Fruit fly (Drosophila melanogaster) whole organism, embryonic: ENCODE data around the gene CG5828.

Experiments used
- CG10654 ChIP-seq: fragments of 200-800 bp; sonication (Bioruptor generic); optimal IDR thresholded peaks from 2 replicates; lab custom pipeline; 2016; ENCODE audit warnings: missing biosample characterization, missing genetic modification characterization
- CG1233 ChIP-seq: fragments of 200-800 bp; sonication (Bioruptor generic); optimal IDR thresholded peaks from 4 replicates; lab custom pipeline; 2018; ENCODE audit warnings: missing biosample characterization, mild to moderate bottlenecking, missing genetic modification characterization
- CG13424 ChIP-seq: fragments of 200-800 bp; sonication (Bioruptor generic); optimal IDR thresholded peaks from 2 replicates; lab custom pipeline; 2019; ENCODE audit warnings: missing biosample characterization, mild to moderate bottlenecking, missing genetic modification characterization, moderate library complexity
- CG13775 ChIP-seq: fragments of 200-800 bp; sonication (Bioruptor generic); optimal IDR thresholded peaks from 3 replicates; lab custom pipeline; 2017; ENCODE audit warnings: missing biosample characterization, mild to moderate bottlenecking, missing genetic modification characterization
- CG13894 ChIP-seq: fragments of 200-800 bp; sonication (Bioruptor generic); optimal IDR thresholded peaks from 3 replicates; lab custom pipeline; 2018; ENCODE audit warnings: missing biosample characterization, mild to moderate bottlenecking, missing genetic modification characterization, moderate library complexity
- CG14710 ChIP-seq: fragments of 200-800 bp; sonication (Bioruptor generic); optimal IDR thresholded peaks from 3 replicates; lab custom pipeline; 2019; ENCODE audit warnings: missing biosample characterization, mild to moderate bottlenecking, missing genetic modification characterization, moderate library complexity
- CG14965 ChIP-seq: fragments of 200-800 bp; sonication (Bioruptor generic); optimal IDR thresholded peaks from 2 replicates; lab custom pipeline; 2016; ENCODE audit warnings: missing biosample characterization, missing genetic modification characterization, borderline replicate concordance
- CG17385 ChIP-seq: fragments of 200-800 bp; sonication (Bioruptor generic); optimal IDR thresholded peaks from 3 replicates; lab custom pipeline; 2018; ENCODE audit warnings: missing biosample characterization, mild to moderate bottlenecking, missing genetic modification characterization
- CG18764 ChIP-seq: fragments of 200-800 bp; sonication (Bioruptor generic); optimal IDR thresholded peaks from 3 replicates; lab custom pipeline; 2016; ENCODE audit warnings: missing biosample characterization, missing genetic modification characterization
- CG31365 ChIP-seq: fragments of 200-800 bp; sonication (Bioruptor generic); optimal IDR thresholded peaks from 2 replicates; lab custom pipeline; 2018; ENCODE audit warnings: missing biosample characterization, mild to moderate bottlenecking, missing genetic modification characterization
- CG3163 ChIP-seq: fragments of 200-800 bp; sonication (Bioruptor generic); optimal IDR thresholded peaks from 3 replicates; lab custom pipeline; 2016; ENCODE audit warnings: missing biosample characterization, missing genetic modification characterization
- CG3281 ChIP-seq: fragments of 200-800 bp; sonication (Bioruptor generic); optimal IDR thresholded peaks from 3 replicates; lab custom pipeline; 2017; ENCODE audit warnings: missing biosample characterization, mild to moderate bottlenecking, missing genetic modification characterization
- CG4328 ChIP-seq: fragments of 200-800 bp; sonication (Bioruptor generic); optimal IDR thresholded peaks from 3 replicates; lab custom pipeline; 2017; ENCODE audit warnings: missing biosample characterization, missing genetic modification reagents, missing genetic modification characterization
- CG4707 ChIP-seq: fragments of 200-800 bp; sonication (Bioruptor generic); optimal IDR thresholded peaks from 2 replicates; lab custom pipeline; 2018; ENCODE audit warnings: missing biosample characterization, mild to moderate bottlenecking, missing genetic modification characterization, moderate library complexity
- CG7556 ChIP-seq: fragments of 200-800 bp; sonication (Bioruptor generic); optimal IDR thresholded peaks from 2 replicates; lab custom pipeline; 2017; ENCODE audit warnings: missing biosample characterization, mild to moderate bottlenecking, missing genetic modification characterization
- CG8290 ChIP-seq, 3 experiments: fragments of 200-800 bp; sonication (Bioruptor generic); optimal IDR thresholded peaks; 2 replicates each; lab custom pipeline; 2016 to 2019; ENCODE audit warnings: missing biosample characterization in 3 of 3, missing genetic modification characterization in 3 of 3, mild to moderate bottlenecking in 2 of 3, moderate library complexity in 1 of 3
- CG8765 ChIP-seq: fragments of 200-800 bp; sonication (Bioruptor generic); IDR thresholded peaks from 2 replicates; pipeline ENCODE4 v1.3.6; 2022; ENCODE audit warnings: missing biosample characterization, missing genetic modification characterization
- CG9215 ChIP-seq: fragments of 200-800 bp; sonication (Bioruptor generic); IDR thresholded peaks from 2 replicates; pipeline ENCODE4 v1.3.6; 2022; ENCODE audit warnings: missing biosample characterization, missing genetic modification characterization
- CG9817 ChIP-seq: fragments of 200-800 bp; sonication (Bioruptor generic); optimal IDR thresholded peaks from 2 replicates; lab custom pipeline; 2018; ENCODE audit warnings: missing biosample characterization, mild to moderate bottlenecking, missing genetic modification characterization, moderate library complexity
- Camta ChIP-seq: fragments of 200-800 bp; sonication (Bioruptor generic); optimal IDR thresholded peaks from 2 replicates; lab custom pipeline; 2016; ENCODE audit warnings: missing biosample characterization, missing genetic modification characterization
- D ChIP-seq, 2 experiments: fragments of 200-800 bp in 1 of 2; fragments of >200 bp in 1 of 2; sonication (Bioruptor generic) in 1 of 2; optimal IDR thresholded peaks; 2 replicates in 1 of 2; 3 replicates in 1 of 2; lab custom pipeline; 2017; ENCODE audit warnings: mild to moderate bottlenecking in 1 of 2, missing biosample characterization in 1 of 2, missing genetic modification characterization in 1 of 2, missing genetic modification reagents in 1 of 2
- Deaf1 ChIP-seq: fragments of 200-800 bp; optimal IDR thresholded peaks from 3 replicates; lab custom pipeline; 2019; ENCODE audit warnings: missing biosample characterization, mild to moderate bottlenecking, missing genetic modification characterization, moderate library complexity
- Eip74EF ChIP-seq, 2 experiments: fragments of 200-800 bp in 1 of 2; fragments of >200 bp in 1 of 2; sonication (Bioruptor generic) in 1 of 2; optimal IDR thresholded peaks; 2 replicates each; lab custom pipeline; 2017 to 2019; ENCODE audit warnings: missing biosample characterization in 2 of 2, missing genetic modification characterization in 2 of 2, mild to moderate bottlenecking in 1 of 2, moderate library complexity in 1 of 2
- Ets65A ChIP-seq: fragments of 200-800 bp; sonication (Bioruptor generic); peaks from one replicate; lab custom pipeline; 2016; ENCODE audit warnings: missing biosample characterization, missing genetic modification characterization
- Lim3 ChIP-seq: fragments of 200-800 bp; sonication (Bioruptor generic); IDR thresholded peaks from 2 replicates; pipeline ENCODE4 v1.3.6; 2022; ENCODE audit warnings: missing biosample characterization, missing genetic modification characterization
- Nf-YB ChIP-seq: fragments of 200-800 bp; sonication (Bioruptor generic); optimal IDR thresholded peaks from 3 replicates; lab custom pipeline; 2019; ENCODE audit warnings: missing biosample characterization, mild to moderate bottlenecking, missing genetic modification characterization, moderate library complexity
- Oaz ChIP-seq: fragments of 200-800 bp; sonication (Bioruptor generic); IDR thresholded peaks from 2 replicates; pipeline ENCODE4 v1.3.6; 2022; ENCODE audit warnings: missing biosample characterization, missing genetic modification characterization
- Rfx ChIP-seq: fragments of 200-800 bp; sonication (Bioruptor generic); IDR thresholded peaks from 2 replicates; pipeline ENCODE4 v1.3.6; 2022; ENCODE audit warnings: missing biosample characterization, missing genetic modification characterization
- Sin3A ChIP-seq: fragments of >200 bp; optimal IDR thresholded peaks from 2 replicates; lab custom pipeline; 2018
- Sry-δ ChIP-seq: fragments of 200-800 bp; sonication (Bioruptor generic); optimal IDR thresholded peaks from 2 replicates; lab custom pipeline; 2016; ENCODE audit warnings: missing biosample characterization, missing genetic modification characterization
- Taf1 ChIP-seq: fragments of 200-800 bp; sonication (Bioruptor generic); IDR thresholded peaks from 2 replicates; pipeline ENCODE4 v1.3.6; 2022; ENCODE audit warnings: missing biosample characterization, missing genetic modification characterization
- abd-A ChIP-seq: fragments of 200-800 bp; sonication (Bioruptor generic); optimal IDR thresholded peaks from 3 replicates; lab custom pipeline; 2019; ENCODE audit warnings: missing biosample characterization, mild to moderate bottlenecking, missing genetic modification characterization, moderate library complexity
- bigmax ChIP-seq: fragments of 200-800 bp; sonication (Bioruptor generic); optimal IDR thresholded peaks from 2 replicates; lab custom pipeline; 2018; ENCODE audit warnings: missing biosample characterization, mild to moderate bottlenecking, missing genetic modification characterization
- btn ChIP-seq: fragments of 200-800 bp; sonication (Bioruptor generic); optimal IDR thresholded peaks from 2 replicates; lab custom pipeline; 2016; ENCODE audit warnings: missing biosample characterization, missing genetic modification characterization
- cg ChIP-seq: fragments of 200-800 bp; sonication (Bioruptor generic); optimal IDR thresholded peaks from 3 replicates; lab custom pipeline; 2019; ENCODE audit warnings: missing biosample characterization, mild to moderate bottlenecking, missing genetic modification characterization, moderate library complexity
- chinmo ChIP-seq: fragments of 200-800 bp; sonication (Bioruptor generic); IDR thresholded peaks from 4 replicates; pipeline ENCODE4 v1.3.6; 2022; ENCODE audit warnings: missing biosample characterization, missing genetic modification characterization; ENCODE audit not compliant: partially characterized antibody
- da ChIP-seq: fragments of 200-800 bp; sonication (Bioruptor generic); optimal IDR thresholded peaks from 2 replicates; lab custom pipeline; 2016; ENCODE audit warnings: missing biosample characterization, missing genetic modification characterization
- fd102C ChIP-seq: fragments of 200-800 bp; sonication (Bioruptor generic); optimal IDR thresholded peaks from 2 replicates; lab custom pipeline; 2018; ENCODE audit warnings: missing biosample characterization, mild to moderate bottlenecking, missing genetic modification characterization, moderate library complexity
- fru ChIP-seq: fragments of >200 bp; optimal IDR thresholded peaks from 2 replicates; lab custom pipeline; 2017
- jing ChIP-seq: fragments of 200-800 bp; sonication (Bioruptor generic); optimal IDR thresholded peaks from 2 replicates; lab custom pipeline; 2018; ENCODE audit warnings: missing biosample characterization, mild to moderate bottlenecking, missing genetic modification characterization
- luna ChIP-seq: fragments of 200-800 bp; sonication (Bioruptor generic); optimal IDR thresholded peaks from 2 replicates; lab custom pipeline; 2016; ENCODE audit warnings: missing biosample characterization, missing genetic modification characterization
- pan ChIP-seq, 4 experiments: fragments of >200 bp in 3 of 4; fragments of 200-800 bp in 1 of 4; sonication (Bioruptor generic) in 1 of 4; optimal IDR thresholded peaks in 3 of 4; IDR thresholded peaks in 1 of 4; 2 replicates each; pipeline versions ENCODE4 v1.3.6 to Lab custom; 2017 to 2022; ENCODE audit warnings: missing biosample characterization in 2 of 4, missing genetic modification characterization in 2 of 4, mixed read lengths in 1 of 4
- pfk ChIP-seq: fragments of 200-800 bp; sonication (Bioruptor generic); optimal IDR thresholded peaks from 2 replicates; lab custom pipeline; 2018; ENCODE audit warnings: missing biosample characterization, mild to moderate bottlenecking, missing genetic modification characterization, moderate library complexity
- sc ChIP-seq, 3 experiments: fragments of >200 bp in 2 of 3; fragments of 200-800 bp in 1 of 3; sonication (Bioruptor generic) in 1 of 3; optimal IDR thresholded peaks; 2 replicates in 2 of 3; 3 replicates in 1 of 3; lab custom pipeline; 2017; ENCODE audit warnings: mild to moderate bottlenecking in 1 of 3, missing biosample characterization in 1 of 3, missing genetic modification characterization in 1 of 3, missing genetic modification reagents in 1 of 3
- sqz ChIP-seq: fragments of 200-800 bp; sonication (Bioruptor generic); optimal IDR thresholded peaks from 3 replicates; lab custom pipeline; 2018; ENCODE audit warnings: missing biosample characterization, mild to moderate bottlenecking, missing genetic modification characterization
- ssp ChIP-seq: fragments of 200-800 bp; sonication (Bioruptor generic); IDR thresholded peaks from 2 replicates; pipeline ENCODE4 v1.3.6; 2022; ENCODE audit warnings: missing biosample characterization, missing genetic modification characterization
- vnd ChIP-seq: fragments of 200-800 bp; sonication (Bioruptor generic); IDR thresholded peaks from 3 replicates; pipeline ENCODE4 v1.3.6; 2022; ENCODE audit warnings: missing biosample characterization, missing genetic modification characterization; ENCODE audit not compliant: partially characterized antibody

CG5828 gene

dm6 chr2L:5044892-5045619 is 48.7 kb upstream of the CG5828 start (continued):
- TF ChIP-seq luna (GFP tag; lab: Kevin White, UChicago) = no peak
- TF ChIP-seq CG13424 (tag; lab: Kevin White, UChicago) = peak; percentile 70
- TF ChIP-seq CG10654 = peak; percentile 14
- TF ChIP-seq CG8290 (GFP tag; optimal IDR thresholded peaks at IDR 0.05; lab: Kevin White, UChicago) = no peak
- TF ChIP-seq CG8290 (tag; optimal IDR thresholded peaks at IDR 0.05; lab: Kevin White, UChicago) = peak in 1 of 2 experiments; percentile 64
- peak in 1 of 2 experiments; percentile 55 for TF ChIP-seq Eip74EF (GFP tag; optimal IDR thresholded peaks at IDR 0.05; lab: Kevin White, UChicago)
- no peak for TF ChIP-seq CG18764
- TF ChIP-seq CG13894 (tag; lab: Kevin White, UChicago) = no peak
- peak; percentile 64 for TF ChIP-seq Ets65A (GFP tag; lab: Kevin White, UChicago)
- TF ChIP-seq CG4328 (GFP tag; lab: Kevin White, UChicago) = peak; percentile 31
- TF ChIP-seq pan (optimal IDR thresholded peaks at IDR 0.05; lab: Kevin White, UChicago) = no peak
- peak in 1 of 2 experiments; percentile 47 for TF ChIP-seq pan (GFP tag; optimal IDR thresholded peaks at IDR 0.05 in 1 of 2, IDR thresholded peaks at IDR 0.05 in 1 of 2)
- TF ChIP-seq Nf-YB = peak; percentile 43
- no peak for TF ChIP-seq abd-A (tag; lab: Kevin White, UChicago)
- peak; percentile 6 for TF ChIP-seq Deaf1 (tag; lab: Kevin White, UChicago)
- peak; percentile 53 for TF ChIP-seq CG17385 (GFP tag; lab: Kevin White, UChicago)
- no peak for TF ChIP-seq fru (lab: Kevin White, UChicago)
- TF ChIP-seq D (optimal IDR thresholded peaks at IDR 0.05; lab: Kevin White, UChicago) = no peak
- TF ChIP-seq D (GFP tag; optimal IDR thresholded peaks at IDR 0.05; lab: Kevin White, UChicago) = peak; percentile 50
- TF ChIP-seq vnd (GFP tag; lab: Robert Waterston, UW) = no peak
- TF ChIP-seq Lim3 = no peak
- no peak for TF ChIP-seq fd102C
- TF ChIP-seq chinmo (GFP tag; lab: Robert Waterston, UW) = no peak
- TF ChIP-seq sqz = peak; percentile 82
- peak; percentile 39 for TF ChIP-seq CG14710 (tag; lab: Kevin White, UChicago)
- TF ChIP-seq da (GFP tag; lab: Kevin White, UChicago) = no peak
- TF ChIP-seq Sry-δ = no peak
- no peak for TF ChIP-seq ssp (GFP tag; lab: Robert Waterston, UW)
- no peak for TF ChIP-seq cg (GFP tag; lab: Kevin White, UChicago)
- TF ChIP-seq CG3281 = peak; percentile 68
- TF ChIP-seq Oaz = no peak
- TF ChIP-seq Rfx (GFP tag; lab: Robert Waterston, UW) = peak; percentile 63
- peak; percentile 78 for TF ChIP-seq CG7556 (GFP tag; lab: Kevin White, UChicago)
- no peak for TF ChIP-seq CG4707
- no peak for TF ChIP-seq jing (GFP tag; lab: Kevin White, UChicago)
- no peak for TF ChIP-seq CG9817 (tag; lab: Kevin White, UChicago)
- peak; percentile 19 for TF ChIP-seq CG1233
- TF ChIP-seq sc (optimal IDR thresholded peaks at IDR 0.05; lab: Kevin White, UChicago) = no peak
- peak; percentile 52 for TF ChIP-seq sc (GFP tag; optimal IDR thresholded peaks at IDR 0.05; lab: Kevin White, UChicago)
- no peak for TF ChIP-seq Sin3A (lab: Kevin White, UChicago)
- no peak for TF ChIP-seq bigmax (GFP tag; lab: Kevin White, UChicago)
- no peak for TF ChIP-seq btn
- TF ChIP-seq CG14965 (GFP tag; lab: Kevin White, UChicago) = no peak
- no peak for TF ChIP-seq CG9215 (GFP tag; lab: Robert Waterston, UW)
- peak; percentile 35 for TF ChIP-seq Camta
- no peak for TF ChIP-seq CG8765 (GFP tag; lab: Robert Waterston, UW)
- TF ChIP-seq pfk = no peak
- TF ChIP-seq CG31365 = no peak
- TF ChIP-seq CG13775 (GFP tag; lab: Kevin White, UChicago) = peak; percentile 67
- no peak for TF ChIP-seq CG3163 (GFP tag; lab: Kevin White, UChicago)
- no peak for TF ChIP-seq Taf1 (GFP tag; lab: Robert Waterston, UW)
